Worm (Caenorhabditis elegans) whole organism, L4/young adult: Measurements from ENCODE around the gene C56G2.22.
A peak's percentile ranks its signal among the peaks of the same experiment; 100 is the strongest.

Experiments used
- W03F9.2 ChIP-seq: fragments of 150-350 bp; optimal IDR thresholded peaks from 2 replicates; lab custom pipeline; 2014; ENCODE audit warnings: missing biosample characterization, missing genetic modification characterization
- dao-5 ChIP-seq: sonication (generic microtip); optimal IDR thresholded peaks from 2 replicates; lab custom pipeline; 2016; ENCODE audit warnings: missing genotype, missing genetic modification characterization, moderate library complexity, missing compliant biosample characterization
- him-1 ChIP-seq: sonication (generic microtip); optimal IDR thresholded peaks from 2 replicates; lab custom pipeline; 2016; ENCODE audit warnings: missing genotype, missing genetic modification reagents, missing genetic modification characterization, missing compliant biosample characterization

Gene C56G2.22

DNA sequence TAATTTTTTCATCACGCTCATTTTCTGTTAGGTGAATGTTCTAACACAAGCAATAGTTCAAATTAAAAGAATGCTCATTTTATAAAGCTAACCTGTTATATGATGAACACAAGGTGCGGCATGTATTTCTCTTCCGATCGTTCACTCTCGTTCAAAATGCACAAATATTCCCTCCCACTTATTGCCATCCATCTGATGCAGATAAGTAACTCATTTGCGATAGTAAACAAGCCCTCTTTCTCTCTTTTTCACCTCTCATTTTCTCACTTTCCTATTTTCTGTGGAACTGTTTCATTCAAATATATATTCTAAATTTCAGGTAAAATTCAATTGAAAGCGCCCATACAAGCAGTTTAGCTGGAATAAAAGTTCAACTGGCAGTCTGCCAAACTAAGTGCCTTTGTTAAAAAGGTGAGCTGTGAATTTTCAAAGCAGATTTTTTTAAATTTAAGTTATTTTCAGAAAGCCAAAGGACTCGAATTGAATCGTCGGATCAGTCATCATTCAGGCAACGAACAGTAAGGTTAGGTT lies at the start of gene C56G2.22, which contains the start of gene trmt-10C.2:
C56G2.22 (plus strand) TSS at position 481 of the 531 bp plus-strand sequence.
trmt-10C.2 (plus strand) TSS at position 314 of the 531 bp plus-strand sequence.
- TF ChIP-seq dao-5 (tag; lab: Kevin White, UChicago): no peak

DNA sequence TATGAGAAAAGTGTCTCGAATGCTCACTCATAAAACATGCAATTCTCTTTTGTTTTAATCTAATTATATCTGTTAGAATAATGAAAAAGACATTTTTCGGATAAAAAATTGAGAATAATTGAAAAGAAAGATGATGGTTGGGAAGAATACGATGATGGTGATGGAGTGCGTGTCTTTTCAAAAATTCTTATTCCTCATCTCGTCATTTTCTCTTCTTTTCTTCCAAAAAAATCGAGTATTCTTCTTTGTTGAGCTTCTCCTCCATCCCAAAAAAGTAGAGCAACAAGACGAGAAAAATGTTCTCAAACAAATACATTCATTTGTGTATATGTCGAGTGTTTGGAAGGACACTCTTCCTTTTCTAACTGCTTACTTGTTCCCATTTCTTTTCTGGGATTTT lies 48.6 kb upstream of the C56G2.22 start:
- TF ChIP-seq dao-5 (tag; lab: Kevin White, UChicago) (no peak), W03F9.2 (tag; lab: Kevin White, UChicago) (no peak), him-1 (tag; lab: Kevin White, UChicago) (no peak)

DNA sequence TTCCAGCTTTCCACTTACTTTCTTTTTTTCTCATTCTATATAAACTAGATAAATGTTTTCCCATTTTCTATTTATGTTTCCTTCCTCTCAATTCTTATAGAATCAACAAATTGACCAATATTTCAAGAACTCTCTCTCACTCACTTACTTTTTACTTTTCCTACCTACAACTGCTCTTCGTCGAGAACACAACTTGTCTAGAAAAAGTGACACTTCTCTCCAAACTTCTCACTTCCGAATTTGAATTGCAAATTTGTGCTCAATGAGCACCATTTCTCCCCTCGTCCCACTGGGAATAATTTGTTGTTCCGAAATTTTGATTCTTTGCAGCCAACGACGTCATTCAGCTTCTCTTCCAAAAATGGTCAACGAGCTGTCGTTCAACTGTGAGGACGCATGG lies 48.1 kb upstream of the C56G2.22 start, which contains the start of gene F47D12.3:
F47D12.3 (plus strand) TSS at position 331 of the 400 bp plus-strand sequence.
- TF ChIP-seq dao-5 (tag; lab: Kevin White, UChicago) (no peak), W03F9.2 (tag; lab: Kevin White, UChicago) (no peak), him-1 (tag; lab: Kevin White, UChicago) (no peak)

DNA sequence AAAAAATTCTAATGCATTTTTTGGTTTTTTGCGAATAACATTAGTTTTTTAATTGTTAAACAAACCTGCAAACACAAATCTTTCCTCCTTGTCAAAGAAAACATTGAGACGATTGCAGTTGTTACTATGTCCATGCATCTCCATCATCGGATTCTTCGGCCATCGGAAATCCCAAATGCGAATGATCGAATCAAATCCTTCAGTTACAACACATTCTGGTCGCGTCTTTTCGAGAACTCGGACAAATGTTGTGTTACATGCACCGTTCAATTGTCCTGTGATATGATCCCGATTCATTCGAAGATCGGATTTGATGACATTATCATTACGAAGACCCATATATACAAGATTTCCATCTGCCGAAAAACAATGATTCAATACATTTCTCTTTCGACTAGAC lies 46.0 kb upstream of the C56G2.22 start:
- TF ChIP-seq W03F9.2 (tag; lab: Kevin White, UChicago) (no peak), dao-5 (tag; lab: Kevin White, UChicago) (no peak), him-1 (tag; lab: Kevin White, UChicago) (no peak)

DNA sequence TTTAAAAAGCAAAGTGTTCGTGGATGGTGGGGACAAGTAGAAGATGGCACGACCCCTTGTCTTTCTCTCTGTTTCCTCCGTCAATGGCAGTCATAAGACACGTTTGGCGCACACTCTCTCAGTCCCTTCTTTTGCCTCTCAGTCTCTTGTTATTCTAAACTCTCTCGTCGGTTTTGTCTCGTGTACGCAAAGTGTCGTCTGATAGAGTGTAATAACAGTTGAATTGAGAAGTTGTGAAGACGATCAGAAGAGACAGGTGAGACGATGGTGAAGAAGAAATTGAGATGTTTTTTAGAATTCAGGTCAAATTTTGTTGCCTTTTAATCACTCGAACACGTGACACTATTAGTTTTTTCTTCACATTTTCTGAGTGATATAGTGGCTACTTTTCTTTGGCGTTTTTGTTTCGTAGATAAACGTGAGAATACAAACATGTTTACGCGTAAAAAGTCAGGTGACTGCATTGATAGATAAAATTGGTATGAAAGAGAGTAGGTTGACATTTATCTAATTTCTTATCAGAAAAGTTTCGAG lies 43.1 kb upstream of the C56G2.22 start, which contains the start of gene F47D12.9:
F47D12.9 (minus strand) TSS at position 267 of the 534 bp plus-strand sequence.
- no peak for TF ChIP-seq W03F9.2 (tag; lab: Kevin White, UChicago)
- TF ChIP-seq him-1 (tag; lab: Kevin White, UChicago): peak; percentile 45

DNA sequence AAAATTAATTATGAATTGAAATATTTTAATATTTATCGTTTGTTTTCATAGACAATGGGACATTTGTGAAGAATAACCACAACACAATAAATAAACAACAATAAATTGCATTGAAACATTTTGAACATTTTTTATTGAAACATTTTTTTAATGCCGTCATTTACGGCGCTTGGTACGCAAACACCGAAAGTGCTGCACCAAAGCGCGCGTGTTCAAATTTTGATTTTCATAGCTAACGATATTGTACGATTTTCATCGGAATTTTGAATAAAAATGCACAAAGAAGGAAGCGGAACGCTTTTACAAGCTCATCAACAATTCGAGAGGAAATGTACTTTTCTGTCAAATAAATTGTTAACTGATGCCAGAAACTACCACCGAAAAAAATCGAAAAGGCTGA lies 42.5 kb upstream of the C56G2.22 start:
- no peak for TF ChIP-seq him-1 (tag; lab: Kevin White, UChicago)
- no peak for TF ChIP-seq dao-5 (tag; lab: Kevin White, UChicago)

DNA sequence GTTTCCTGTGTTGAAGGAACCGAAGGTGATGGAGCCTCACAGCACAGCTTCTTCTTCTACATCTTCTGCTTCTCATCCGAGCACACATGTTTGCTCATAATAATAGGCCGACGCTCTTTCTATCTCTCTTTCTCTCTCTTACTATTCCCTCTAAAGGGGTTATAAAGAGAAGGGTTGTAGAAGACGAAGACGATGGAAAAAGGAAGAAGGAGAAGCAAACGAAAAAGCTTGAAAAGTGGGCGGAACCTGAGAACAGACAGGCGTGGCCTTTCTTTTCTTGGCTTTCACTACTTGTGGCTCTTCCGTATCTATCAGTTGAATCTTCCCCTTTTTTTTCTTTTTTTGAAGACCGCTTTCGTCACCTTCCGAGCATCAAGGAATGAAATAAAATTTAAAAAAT lies 38.4 kb upstream of the C56G2.22 start:
- no peak for TF ChIP-seq W03F9.2 (tag; lab: Kevin White, UChicago)
- no peak for TF ChIP-seq dao-5 (tag; lab: Kevin White, UChicago)
- no peak for TF ChIP-seq him-1 (tag; lab: Kevin White, UChicago)

DNA sequence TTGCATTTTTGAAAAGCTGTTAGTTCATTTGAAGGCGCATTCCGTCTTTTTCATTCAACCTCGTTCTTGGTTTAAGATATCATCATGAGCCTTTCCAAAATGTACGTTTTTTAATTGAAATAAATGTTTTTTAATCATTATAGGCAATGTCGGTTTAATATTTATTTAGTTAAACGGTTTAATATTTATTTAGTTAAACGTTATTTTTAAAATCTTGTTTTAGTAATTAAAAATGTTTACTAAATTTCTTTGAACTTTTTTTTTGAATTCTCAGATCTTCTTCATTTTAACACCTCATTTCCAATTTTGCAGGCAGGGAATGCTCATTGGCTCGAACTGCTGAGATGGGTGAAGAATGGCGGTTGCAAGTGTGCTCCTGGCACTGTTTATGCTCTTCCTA lies 37.2 kb upstream of the C56G2.22 start, which contains the start of gene gar-2:
gar-2 (plus strand) TSS at position 301 of the 400 bp plus-strand sequence.
- TF ChIP-seq him-1 (tag; lab: Kevin White, UChicago) (no peak), dao-5 (tag; lab: Kevin White, UChicago) (no peak), W03F9.2 (tag; lab: Kevin White, UChicago) (no peak)

DNA sequence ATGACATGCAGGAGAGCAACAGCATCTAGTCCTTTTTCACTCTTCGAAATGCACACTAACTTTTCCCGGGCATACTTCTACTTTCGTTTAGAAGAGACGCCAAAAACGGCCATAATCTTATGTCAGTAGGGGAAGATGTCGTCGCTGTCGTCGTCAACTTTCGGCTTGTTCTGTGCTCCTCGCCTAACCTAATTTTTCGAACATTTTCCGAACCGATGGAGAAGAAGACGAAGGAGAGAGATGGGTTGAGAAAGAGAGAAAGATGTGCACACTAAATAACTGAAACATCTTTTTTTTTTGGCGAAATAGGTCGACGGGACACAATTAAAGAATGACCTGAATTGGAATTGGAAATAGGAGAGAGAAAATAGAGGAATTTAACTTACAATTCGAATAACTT lies 35.9 kb upstream of the C56G2.22 start:
- TF ChIP-seq him-1 (tag; lab: Kevin White, UChicago) (no peak), W03F9.2 (tag; lab: Kevin White, UChicago) (no peak), dao-5 (tag; lab: Kevin White, UChicago) (no peak)

DNA sequence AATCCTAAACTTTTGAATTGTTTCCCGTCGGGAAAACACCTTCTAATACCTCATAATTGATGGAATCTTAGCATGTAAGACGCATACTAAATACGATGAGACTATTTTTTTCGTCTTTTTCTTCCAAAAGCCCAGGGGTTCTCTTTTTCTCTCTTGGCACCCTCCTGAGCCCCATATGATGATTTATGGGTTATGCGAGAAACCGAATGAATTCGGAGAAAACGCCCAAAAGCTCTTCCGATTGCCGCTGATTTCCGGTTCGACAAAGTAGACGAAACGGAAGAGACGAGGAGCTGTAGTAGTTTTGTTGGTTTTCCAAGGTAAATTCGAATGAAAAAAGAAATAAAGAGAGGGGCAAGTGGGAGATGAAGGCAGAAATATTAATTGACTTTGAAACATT lies 34.8 kb upstream of the C56G2.22 start:
- no peak for TF ChIP-seq W03F9.2 (tag; lab: Kevin White, UChicago)
- TF ChIP-seq him-1 (tag; lab: Kevin White, UChicago): no peak
- TF ChIP-seq dao-5 (tag; lab: Kevin White, UChicago): no peak

DNA sequence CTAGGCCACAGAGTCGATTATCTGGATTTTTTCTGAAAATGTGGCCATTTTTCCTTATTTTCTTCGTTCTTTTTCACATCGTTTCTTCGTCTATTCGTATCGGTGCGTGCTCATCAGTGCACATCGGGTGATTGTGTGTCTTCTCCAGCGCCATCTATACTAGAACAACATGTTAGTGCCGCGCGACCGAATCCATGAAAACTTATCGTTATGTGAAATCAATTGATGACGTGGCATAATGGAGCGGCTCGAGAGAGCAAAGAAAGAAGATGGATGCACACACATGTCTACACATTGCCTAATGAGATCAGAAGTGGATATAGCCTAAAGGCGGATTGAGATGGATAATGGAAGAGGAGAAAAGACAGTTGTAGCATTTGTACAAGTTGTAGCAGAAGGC lies 34.0 kb upstream of the C56G2.22 start:
- no peak for TF ChIP-seq dao-5 (tag; lab: Kevin White, UChicago)

DNA sequence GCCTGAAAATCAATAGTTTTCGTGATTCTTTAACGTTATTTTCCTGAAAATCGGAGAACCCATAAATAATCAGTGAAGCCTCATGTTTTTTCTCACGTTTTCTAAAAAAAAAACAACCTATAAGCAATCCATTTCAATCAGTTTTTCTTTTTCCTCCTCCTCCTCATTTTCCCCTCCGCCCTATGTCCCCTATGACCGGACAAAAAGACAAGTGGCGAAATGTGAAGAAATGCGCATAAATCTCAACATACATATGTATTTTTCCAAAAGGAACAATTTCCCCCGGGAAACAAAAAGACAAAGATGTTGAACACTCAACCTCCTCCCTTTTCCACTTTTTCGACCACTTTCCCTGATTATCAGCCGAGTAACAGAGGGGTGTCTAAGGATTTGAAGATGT lies 30.7 kb upstream of the C56G2.22 start:
- TF ChIP-seq him-1 (tag; lab: Kevin White, UChicago) (no peak), W03F9.2 (tag; lab: Kevin White, UChicago) (no peak), dao-5 (tag; lab: Kevin White, UChicago) (no peak)

DNA sequence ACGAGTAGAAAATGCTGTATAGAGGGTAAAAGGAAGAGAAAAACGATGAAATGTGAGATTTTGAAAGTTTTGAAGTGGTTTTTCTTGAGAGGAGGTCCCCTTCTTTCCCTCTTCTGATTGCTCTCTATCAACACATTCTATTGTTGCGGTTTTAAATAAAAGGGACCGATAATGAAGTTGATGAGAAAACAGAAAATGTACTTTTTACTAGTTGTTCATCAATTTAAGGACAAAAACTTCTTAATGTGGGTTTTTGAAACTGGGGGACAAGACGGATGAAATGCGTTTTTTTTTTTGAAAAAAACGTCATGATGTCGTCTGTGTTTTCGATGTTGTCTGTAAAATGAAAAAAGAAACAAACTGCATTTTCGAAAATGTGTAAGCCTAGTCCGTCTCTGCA lies 29.5 kb upstream of the C56G2.22 start:
- TF ChIP-seq W03F9.2 (tag; lab: Kevin White, UChicago): no peak
- no peak for TF ChIP-seq dao-5 (tag; lab: Kevin White, UChicago)
- no peak for TF ChIP-seq him-1 (tag; lab: Kevin White, UChicago)

DNA sequence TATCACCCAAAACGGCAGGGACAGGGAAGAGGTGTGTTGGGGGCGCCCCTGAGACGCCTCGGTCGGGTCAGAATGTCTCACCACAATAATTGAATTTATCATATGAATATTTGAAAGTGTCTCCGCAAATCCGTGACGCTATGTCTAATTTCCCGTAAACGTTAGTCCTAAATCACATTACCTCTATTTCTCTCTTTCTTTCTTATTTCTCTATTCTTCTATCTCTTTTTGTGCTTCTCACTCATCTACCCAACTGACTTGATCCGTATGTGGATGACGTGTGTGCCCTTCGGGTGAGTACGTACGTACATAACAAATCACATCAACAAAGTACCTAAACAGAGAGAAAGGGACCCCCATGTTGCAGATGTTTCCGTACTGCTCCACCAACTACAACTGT lies 28.9 kb upstream of the C56G2.22 start:
- TF ChIP-seq dao-5 (tag; lab: Kevin White, UChicago): no peak
- TF ChIP-seq him-1 (tag; lab: Kevin White, UChicago): no peak
- no peak for TF ChIP-seq W03F9.2 (tag; lab: Kevin White, UChicago)
